Worm (Caenorhabditis elegans) whole organism, L4 larva: ENCODE data around the gene B0334.20.

ENCODE experiments used
- lin-15B ChIP-seq: fragments of 150-350 bp; sonication (generic microtip); optimal IDR thresholded peaks from 3 replicates; lab custom pipeline; 2014; ENCODE audit warnings: missing biosample characterization, missing genetic modification characterization
- lir-3 ChIP-seq: sonication (generic microtip); optimal IDR thresholded peaks from 2 replicates; lab custom pipeline; 2016; ENCODE audit warnings: mild to moderate bottlenecking, missing genetic modification characterization, missing compliant biosample characterization
- nhr-25 ChIP-seq: sonication (generic microtip); optimal IDR thresholded peaks from 2 replicates; lab custom pipeline; 2017; ENCODE audit warnings: missing genetic modification characterization, mild to moderate bottlenecking, missing compliant biosample characterization, antibody characterized with exemption, moderate library complexity, borderline replicate concordance; ENCODE audit not compliant: insufficient read depth
- nhr-28 ChIP-seq: fragments of 150-350 bp; optimal IDR thresholded peaks from 2 replicates; lab custom pipeline; 2014; ENCODE audit warnings: missing biosample characterization, missing genetic modification characterization
- pqm-1 ChIP-seq: sonication (generic microtip); optimal IDR thresholded peaks from 2 replicates; lab custom pipeline; 2017; ENCODE audit warnings: missing biosample characterization, missing genetic modification characterization

DNA sequence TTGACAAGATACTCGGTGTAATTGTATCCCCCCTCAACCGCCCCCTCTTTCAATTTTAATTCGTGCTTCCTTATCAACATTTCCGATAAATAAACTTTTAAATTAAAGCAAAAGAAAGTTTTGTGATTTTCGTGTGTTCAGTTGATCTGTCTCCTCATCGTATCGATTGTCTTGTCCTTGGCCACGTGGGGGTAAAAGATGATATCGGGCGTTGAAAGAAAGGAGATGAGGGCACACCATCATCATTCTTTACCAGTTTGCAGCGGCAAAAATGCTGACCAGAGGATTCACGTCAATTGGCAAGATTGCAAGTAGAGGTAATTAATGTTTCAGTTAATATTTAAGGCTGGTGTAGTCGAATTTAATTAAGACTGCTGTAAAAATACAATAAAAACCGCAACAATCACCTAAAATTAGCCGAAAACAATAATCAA lies 47.0 kb upstream of the B0334.20 start, which contains the start of gene F54D5.7:
- TF ChIP-seq nhr-25 (tag; lab: Kevin White, UChicago) (peak; percentile 43), nhr-28 (tag; lab: Kevin White, UChicago) (peak; percentile 47), lir-3 (no peak), lin-15B (no peak), pqm-1 (tag; lab: Kevin White, UChicago) (peak; percentile 2)
